Fruit fly (Drosophila melanogaster) S2 (cell line): ENCODE data around the gene Amacr.

Experiments
- CG8478 ChIP-seq: fragments of >200 bp; optimal IDR thresholded peaks from 2 replicates; lab custom pipeline; 2018
- CTCF ChIP-seq, 2 experiments: fragments of >200 bp; optimal IDR thresholded peaks; 2 replicates each; lab custom pipeline; 2018

DNA sequence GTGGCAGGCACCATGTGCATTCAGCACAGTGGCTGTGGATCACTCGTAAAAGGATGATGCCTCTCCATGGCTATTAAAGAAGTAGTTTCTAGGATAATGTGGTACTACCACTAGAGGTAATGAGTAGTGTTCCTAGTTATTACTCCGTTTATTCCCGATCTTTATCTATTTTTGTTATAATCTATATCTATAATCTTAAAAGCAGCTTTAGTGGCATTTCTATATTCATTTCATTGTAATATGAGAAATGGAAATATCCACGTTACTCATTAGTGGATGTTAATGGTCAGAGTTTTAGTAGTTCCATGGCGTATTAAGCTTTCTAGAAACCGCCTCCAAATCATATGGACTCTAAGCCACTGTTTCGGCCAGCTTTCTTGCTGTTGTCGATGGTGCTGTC lies 35.4 kb downstream of the Amacr start:
- TF ChIP-seq CTCF (optimal IDR thresholded peaks at IDR 0.05; lab: Kevin White, UChicago) (no peak), CG8478 (no peak)
